Worm (Caenorhabditis elegans): Measurements from ENCODE around the gene slc-17.5.

The slc-17.5 gene

ce11 chrV:8295866-8296265 is 11.2 kb upstream of the slc-17.5 start, which contains the start of gene smex-1:
smex-1 (minus strand) TSS chrV:8295966.
- TF ChIP-seq zag-1 (tag; optimal IDR thresholded peaks at IDR 0.05) (no peak), snpc-4 (tag; optimal IDR thresholded peaks at IDR 0.05) (no peak), egl-13 (tag; optimal IDR thresholded peaks at IDR 0.05) (no peak), ceh-8 (GFP tag; optimal IDR thresholded peaks at IDR 0.05) (no peak), unc-62 (GFP tag; optimal IDR thresholded peaks at IDR 0.05) (no peak), nhr-11 (tag; optimal IDR thresholded peaks at IDR 0.05) (no peak), swsn-7 (tag; optimal IDR thresholded peaks at IDR 0.05) (no peak), lin-35 (GFP tag; optimal IDR thresholded peaks at IDR 0.05) (no peak), nhr-28 (tag; optimal IDR thresholded peaks at IDR 0.05) (no peak), elt-3 (tag; optimal IDR thresholded peaks at IDR 0.05) (no peak)

DNA sequence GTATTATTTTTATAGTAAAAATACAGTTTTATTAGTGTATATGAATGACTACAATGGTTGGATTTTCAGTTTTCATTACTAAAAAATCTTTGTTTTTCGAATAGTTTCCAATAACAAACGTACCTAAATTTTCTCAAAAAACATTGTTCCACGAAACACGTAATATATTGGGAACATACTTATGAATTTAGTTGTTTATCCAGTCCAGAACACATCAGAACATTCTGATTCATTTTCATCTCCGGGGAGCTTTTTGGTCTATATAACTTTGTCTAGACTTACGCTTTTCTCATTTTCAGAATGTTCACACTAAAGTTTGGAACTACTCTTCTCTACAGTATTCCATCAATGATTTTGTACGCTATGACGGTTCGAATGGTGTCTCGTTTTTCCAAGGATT is 7.1 kb upstream of the slc-17.5 start, which contains the start of gene srg-33:
TSS of gene srg-33 (plus strand) at position 301 of the 400 bp plus-strand sequence.
- no peak for TF ChIP-seq ama-1 (optimal IDR thresholded peaks at IDR 0.05)
- TF ChIP-seq F16B12.6 (tag; optimal IDR thresholded peaks at IDR 0.05): no peak
- TF ChIP-seq nhr-28 (tag; optimal IDR thresholded peaks at IDR 0.05): no peak
- no peak for TF ChIP-seq ceh-63 (GFP tag; optimal IDR thresholded peaks at IDR 0.05)
- TF ChIP-seq ceh-82 (tag; optimal IDR thresholded peaks at IDR 0.05): no peak
- no peak for TF ChIP-seq nhr-47 (tag; optimal IDR thresholded peaks at IDR 0.05)
- TF ChIP-seq mdl-1 (tag; optimal IDR thresholded peaks at IDR 0.05): no peak
- TF ChIP-seq skn-1 (tag; optimal IDR thresholded peaks at IDR 0.05): no peak
- TF ChIP-seq fkh-10 (GFP tag; optimal IDR thresholded peaks at IDR 0.05): no peak
- TF ChIP-seq sup-37 (GFP tag; optimal IDR thresholded peaks at IDR 0.05): no peak
- TF ChIP-seq unc-30 (tag; optimal IDR thresholded peaks at IDR 0.05): no peak
- TF ChIP-seq lin-35 (GFP tag; optimal IDR thresholded peaks at IDR 0.05): no peak
- no peak for TF ChIP-seq lin-14 (GFP tag; optimal IDR thresholded peaks at IDR 0.05)

DNA sequence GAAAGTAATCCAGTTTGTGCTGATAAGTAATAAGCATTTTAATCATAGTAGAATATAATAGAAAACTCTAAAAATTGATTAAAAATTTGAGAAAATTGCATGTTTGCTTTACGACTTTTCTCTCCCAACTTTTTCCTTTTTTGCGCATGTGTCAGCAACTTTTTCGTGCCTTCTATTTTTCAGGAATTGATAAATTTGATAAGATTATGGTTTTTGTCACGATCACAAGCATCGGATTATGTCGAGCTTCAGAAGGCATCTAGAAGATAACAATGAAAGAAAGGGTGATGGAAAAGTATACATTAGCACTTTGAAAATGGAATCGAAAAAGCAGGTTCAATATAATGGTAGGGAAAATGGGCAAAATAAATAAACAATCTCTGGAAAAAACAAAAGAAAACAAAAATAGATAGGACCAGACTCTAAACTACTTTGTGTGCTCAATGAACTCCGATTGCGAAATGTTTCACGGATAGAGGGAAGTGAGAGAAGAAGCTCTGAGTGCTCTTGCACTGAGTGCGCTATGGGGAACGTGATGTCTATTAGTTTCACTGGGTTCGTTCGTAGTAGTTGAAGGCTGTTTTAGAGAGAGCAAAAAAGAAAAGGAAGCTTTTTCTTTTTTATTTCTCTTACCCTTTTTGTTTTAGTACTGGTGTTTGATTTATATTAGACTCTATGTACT is 3.6 kb upstream of the slc-17.5 start:
- TF ChIP-seq nhr-84 (tag; optimal IDR thresholded peaks at IDR 0.05) (no peak), ceh-63 (GFP tag; optimal IDR thresholded peaks at IDR 0.05) (no peak), nhr-76 (tag; optimal IDR thresholded peaks at IDR 0.05) (no peak), nhr-47 (tag; optimal IDR thresholded peaks at IDR 0.05) (no peak), fkh-10 (GFP tag; optimal IDR thresholded peaks at IDR 0.05) (no peak), tbx-2 (tag; optimal IDR thresholded peaks at IDR 0.05) (no peak), nhr-237 (tag; optimal IDR thresholded peaks at IDR 0.05) (no peak), F16B12.6 (tag; optimal IDR thresholded peaks at IDR 0.05) (no peak), ceh-88 (GFP tag; IDR thresholded peaks at IDR 0.05) (no peak), dsc-1 (tag; optimal IDR thresholded peaks at IDR 0.05) (no peak), isw-1 (GFP tag; IDR thresholded peaks at IDR 0.05) (no peak), zip-4 (GFP tag; optimal IDR thresholded peaks at IDR 0.05) (peak; percentile 35), nhr-19 (GFP tag; conservative IDR thresholded peaks at IDR 0.05) (0 out of 2 replicates have a peak, but pooled peaks have one; percentile 21), swsn-7 (tag; optimal IDR thresholded peaks at IDR 0.05) (no peak), fos-1 (tag; optimal IDR thresholded peaks at IDR 0.05) (no peak), C34B4.2 (tag; optimal IDR thresholded peaks at IDR 0.05) (no peak), fkh-4 (tag; optimal IDR thresholded peaks at IDR 0.05; ENCODE audit: borderline replicate concordance) (no peak), unc-62 (GFP tag; optimal IDR thresholded peaks at IDR 0.05) (no peak), lin-13 (GFP tag; optimal IDR thresholded peaks at IDR 0.05) (no peak), mep-1 (tag; optimal IDR thresholded peaks at IDR 0.05) (no peak), sup-37 (GFP tag; optimal IDR thresholded peaks at IDR 0.05) (no peak), lin-35 (GFP tag; optimal IDR thresholded peaks at IDR 0.05) (no peak), elt-2 (tag; optimal IDR thresholded peaks at IDR 0.05) (peak; percentile 81), mab-9 (GFP tag; IDR thresholded peaks at IDR 0.05) (no peak), ztf-11 (tag; optimal IDR thresholded peaks at IDR 0.05) (no peak), fkh-8 (tag; optimal IDR thresholded peaks at IDR 0.05) (peak; percentile 5), aha-1 (tag; optimal IDR thresholded peaks at IDR 0.05) (no peak), efl-3 (GFP tag; optimal IDR thresholded peaks at IDR 0.05) (no peak), ets-5 (GFP tag; IDR thresholded peaks at IDR 0.05) (no peak), nhr-71 (tag; optimal IDR thresholded peaks at IDR 0.05) (peak; percentile 17), skn-1 (tag; optimal IDR thresholded peaks at IDR 0.05) (peak; percentile 44), hpl-2 (GFP tag; optimal IDR thresholded peaks at IDR 0.05) (no peak), alr-1 (tag; optimal IDR thresholded peaks at IDR 0.05; ENCODE audit: borderline replicate concordance) (no peak), blmp-1 (tag; optimal IDR thresholded peaks at IDR 0.05) (no peak), tlp-1 (tag; optimal IDR thresholded peaks at IDR 0.05) (no peak), aly-2 (tag; optimal IDR thresholded peaks at IDR 0.05) (no peak)
